Worm (Caenorhabditis elegans) whole organism, L1 larva: Measurements from ENCODE around the gene glt-5.

Experiments used
- blmp-1 ChIP-seq: fragments of 150-350 bp; optimal IDR thresholded peaks from 2 replicates; lab custom pipeline; 2014; ENCODE audit warnings: missing biosample characterization, missing genetic modification characterization
- egl-27 ChIP-seq, 2 experiments: fragments of 150-350 bp in 1 of 2; sonication (generic microtip); optimal IDR thresholded peaks; 3 replicates each; lab custom pipeline; 2017 to 2018; ENCODE audit warnings: missing biosample characterization in 2 of 2, missing genetic modification characterization in 2 of 2, missing genetic modification reagents in 2 of 2
- nhr-28 ChIP-seq: fragments of 150-350 bp; optimal IDR thresholded peaks from 2 replicates; lab custom pipeline; 2014; ENCODE audit warnings: missing biosample characterization, missing genetic modification characterization
- nhr-47 ChIP-seq: sonication (generic microtip); optimal IDR thresholded peaks from 2 replicates; lab custom pipeline; 2016; ENCODE audit warnings: mild to moderate bottlenecking, missing genetic modification characterization, moderate library complexity, missing compliant biosample characterization
- unc-30 ChIP-seq: sonication (generic microtip); optimal IDR thresholded peaks from 2 replicates; lab custom pipeline; 2017; ENCODE audit warnings: missing biosample characterization, missing genetic modification characterization
- ztf-4 ChIP-seq: fragments of 150-350 bp; optimal IDR thresholded peaks from 2 replicates; lab custom pipeline; 2014; ENCODE audit warnings: missing biosample characterization, missing genetic modification characterization

- TF ChIP-seq nhr-28 (tag; lab: Kevin White, UChicago) (no peak), ztf-4 (tag; lab: Kevin White, UChicago) (no peak), egl-27 (tag; optimal IDR thresholded peaks at IDR 0.05; lab: Kevin White, UChicago) (no peak), nhr-47 (tag; lab: Kevin White, UChicago) (no peak), unc-30 (tag; lab: Kevin White, UChicago) (no peak), blmp-1 (no peak)
Observed at ce11 chrII:9728506-9728905, 19.8 kb upstream of the glt-5 start.
